Fruit fly (Drosophila melanogaster): ENCODE measurements around the gene Srp68.

Srp68 gene

dm6 chr3L:8953199-8953956 is 21.5 kb upstream of the Srp68 start (continued):
- TF ChIP-seq Dll (GFP tag; IDR thresholded peaks at IDR 0.05; ENCODE audit: partially characterized antibody): no peak; the same call in 2 of the 4 replicates
- peak; percentile 28 for TF ChIP-seq CTCF (GFP tag; optimal IDR thresholded peaks at IDR 0.05)
- peak; percentile 60 for TF ChIP-seq gcm (GFP tag; optimal IDR thresholded peaks at IDR 0.05)
- no peak for TF ChIP-seq D (optimal IDR thresholded peaks at IDR 0.05)
- peak; percentile 51 for TF ChIP-seq D (GFP tag; optimal IDR thresholded peaks at IDR 0.05)
- peak; percentile 74 for TF ChIP-seq Oli (tag; optimal IDR thresholded peaks at IDR 0.05)
- TF ChIP-seq odd (GFP tag; optimal IDR thresholded peaks at IDR 0.05): peak; percentile 76
- peak; percentile 48 for TF ChIP-seq Mad (GFP tag; optimal IDR thresholded peaks at IDR 0.05)
- TF ChIP-seq CG11093 (GFP tag; IDR thresholded peaks at IDR 0.05): 0 out of 3 replicates have a peak, but pooled peaks have one; percentile 47
- TF ChIP-seq CG13894 (tag; optimal IDR thresholded peaks at IDR 0.05): peak; percentile 38
- TF ChIP-seq CrebB (tag; optimal IDR thresholded peaks at IDR 0.05): peak; percentile 55
- peak; percentile 77 for TF ChIP-seq CG13424 (tag; optimal IDR thresholded peaks at IDR 0.05)
- no peak for TF ChIP-seq HLHmδ (GFP tag; optimal IDR thresholded peaks at IDR 0.05)
- no peak for TF ChIP-seq ssp (GFP tag; IDR thresholded peaks at IDR 0.05)
- TF ChIP-seq CG18619 (GFP tag; optimal IDR thresholded peaks at IDR 0.05): peak; percentile 53
- peak; percentile 53 for TF ChIP-seq Antp (GFP tag; optimal IDR thresholded peaks at IDR 0.05)
- TF ChIP-seq gcm2 (GFP tag; optimal IDR thresholded peaks at IDR 0.05): no peak
- TF ChIP-seq CG10209 (GFP tag; optimal IDR thresholded peaks at IDR 0.05): peak; percentile 62
- no peak for TF ChIP-seq CG17802 (tag; optimal IDR thresholded peaks at IDR 0.05)
- TF ChIP-seq CG17328 (GFP tag; IDR thresholded peaks at IDR 0.05): no peak
- TF ChIP-seq CG4820 (GFP tag; optimal IDR thresholded peaks at IDR 0.05): peak; percentile 20
- peak; percentile 60 for TF ChIP-seq Ssrp (tag; optimal IDR thresholded peaks at IDR 0.05)
- TF ChIP-seq CG3838 (GFP tag; optimal IDR thresholded peaks at IDR 0.05): no peak
- TF ChIP-seq CG6689 (GFP tag; IDR thresholded peaks at IDR 0.05): peak; percentile 34; the same call in 1 of the 2 replicates
- peak; percentile 51 for TF ChIP-seq CG6683 (GFP tag; optimal IDR thresholded peaks at IDR 0.05)
- peak; percentile 19 for TF ChIP-seq slp2 (GFP tag; optimal IDR thresholded peaks at IDR 0.05)
- TF ChIP-seq Atf-2 (GFP tag; optimal IDR thresholded peaks at IDR 0.05): no peak
- peak; percentile 84 for TF ChIP-seq gem (tag; optimal IDR thresholded peaks at IDR 0.05)
- peak; percentile 36 for TF ChIP-seq CG7786 (GFP tag; optimal IDR thresholded peaks at IDR 0.05)
- peak; percentile 5 for TF ChIP-seq CG12769 (tag; optimal IDR thresholded peaks at IDR 0.05)
- peak; percentile 4 for TF ChIP-seq CG10654 (GFP tag; optimal IDR thresholded peaks at IDR 0.05)
- TF ChIP-seq gt (GFP tag; IDR thresholded peaks at IDR 0.05): no peak
- no peak for TF ChIP-seq jigr1 (GFP tag; IDR thresholded peaks at IDR 0.05)
- peak in 1 of 2 experiments; percentile 34 for TF ChIP-seq chif (GFP tag; optimal IDR thresholded peaks at IDR 0.05)
- no peak for TF ChIP-seq gce (GFP tag; IDR thresholded peaks at IDR 0.05)
- TF ChIP-seq CG33557 (GFP tag; optimal IDR thresholded peaks at IDR 0.05): peak; percentile 16
- TF ChIP-seq ATbp (GFP tag; optimal IDR thresholded peaks at IDR 0.05): peak; percentile 70
- TF ChIP-seq cwo (GFP tag; optimal IDR thresholded peaks at IDR 0.05): peak; percentile 63
- TF ChIP-seq CG8290 (GFP tag; optimal IDR thresholded peaks at IDR 0.05): no peak
- TF ChIP-seq CG8290 (tag; optimal IDR thresholded peaks at IDR 0.05): peak in 1 of 2 experiments; percentile 26
- TF ChIP-seq CG31441 (GFP tag; IDR thresholded peaks at IDR 0.05): peak; percentile 84
- peak; percentile 4 for TF ChIP-seq Sry-β (GFP tag; optimal IDR thresholded peaks at IDR 0.05)
- TF ChIP-seq Myb (GFP tag; optimal IDR thresholded peaks at IDR 0.05): no peak
- peak; percentile 68 for TF ChIP-seq CG10979 (tag; optimal IDR thresholded peaks at IDR 0.05)
- TF ChIP-seq knrl (GFP tag; IDR thresholded peaks at IDR 0.05; ENCODE audit: partially characterized antibody): 0 out of 3 replicates have a peak, but pooled peaks have one; percentile 8
- peak in 1 of 3 experiments; percentile 36 for TF ChIP-seq Stat92E (GFP tag; optimal IDR thresholded peaks at IDR 0.05)
- TF ChIP-seq CG30020 (tag; optimal IDR thresholded peaks at IDR 0.05): peak; percentile 8
- peak; percentile 4 for TF ChIP-seq kah (GFP tag; optimal IDR thresholded peaks at IDR 0.05)
- peak; percentile 9 for TF ChIP-seq trem (tag; optimal IDR thresholded peaks at IDR 0.05)
